Worm (Caenorhabditis elegans): ENCODE results near the gene C31E10.6.

Gene C31E10.6

ce11 chrX:13995803-13996388 lies at the start of gene C31E10.6, which contains the start of gene C31E10.5:
Gene C31E10.6 (plus strand): TSS chrX:13996338.
Gene C31E10.5 (minus strand): TSS chrX:13995834.
- TF ChIP-seq ama-1 (optimal IDR thresholded peaks at IDR 0.05) (no peak), daf-12 (tag; optimal IDR thresholded peaks at IDR 0.05) (no peak), nhr-43 (tag; optimal IDR thresholded peaks at IDR 0.05; ENCODE audit: poor library complexity, severe bottlenecking) (no peak), unc-62 (GFP tag; optimal IDR thresholded peaks at IDR 0.05) (no peak), eor-1 (tag; optimal IDR thresholded peaks at IDR 0.05) (no peak), fos-1 (tag; optimal IDR thresholded peaks at IDR 0.05) (no peak), mdl-1 (tag; optimal IDR thresholded peaks at IDR 0.05) (no peak), nhr-77 (tag; optimal IDR thresholded peaks at IDR 0.05) (no peak), ZK546.5 (tag; optimal IDR thresholded peaks at IDR 0.05) (no peak), egl-5 (tag; optimal IDR thresholded peaks at IDR 0.05) (no peak), elt-3 (tag; optimal IDR thresholded peaks at IDR 0.05) (no peak), nhr-11 (tag; optimal IDR thresholded peaks at IDR 0.05) (no peak), nhr-28 (tag; optimal IDR thresholded peaks at IDR 0.05) (no peak), mml-1 (tag; optimal IDR thresholded peaks at IDR 0.05) (no peak), zag-1 (tag; optimal IDR thresholded peaks at IDR 0.05) (no peak), lin-15B (tag; optimal IDR thresholded peaks at IDR 0.05) (peak; percentile 24), ztf-11 (tag; optimal IDR thresholded peaks at IDR 0.05) (no peak), lin-39 (tag; optimal IDR thresholded peaks at IDR 0.05) (peak; percentile 22), ceh-82 (tag; optimal IDR thresholded peaks at IDR 0.05) (no peak), elt-2 (tag; optimal IDR thresholded peaks at IDR 0.05) (peak; percentile 11), egl-27 (tag; optimal IDR thresholded peaks at IDR 0.05) (no peak), pqm-1 (tag; optimal IDR thresholded peaks at IDR 0.05) (no peak), ceh-28 (tag; optimal IDR thresholded peaks at IDR 0.05) (no peak), aly-2 (tag; optimal IDR thresholded peaks at IDR 0.05) (no peak), fkh-2 (tag; optimal IDR thresholded peaks at IDR 0.05) (no peak), fkh-10 (GFP tag; optimal IDR thresholded peaks at IDR 0.05) (no peak), nhr-67 (tag; optimal IDR thresholded peaks at IDR 0.05) (no peak), nhr-23 (tag; optimal IDR thresholded peaks at IDR 0.05) (peak; percentile 9), skn-1 (tag; optimal IDR thresholded peaks at IDR 0.05) (no peak), R02D3.7 (tag; optimal IDR thresholded peaks at IDR 0.05) (no peak), hmg-11 (tag; optimal IDR thresholded peaks at IDR 0.05) (peak; percentile 79), sea-2 (GFP tag; optimal IDR thresholded peaks at IDR 0.05) (no peak), ceh-9 (tag; optimal IDR thresholded peaks at IDR 0.05) (no peak), nfya-1 (tag; optimal IDR thresholded peaks at IDR 0.05; ENCODE audit: insufficient read depth) (no peak), elt-1 (tag; optimal IDR thresholded peaks at IDR 0.05) (no peak), snpc-4 (tag; optimal IDR thresholded peaks at IDR 0.05) (peak; percentile 10), nhr-237 (tag; optimal IDR thresholded peaks at IDR 0.05) (no peak), lsy-12 (tag; optimal IDR thresholded peaks at IDR 0.05) (no peak), tbx-2 (tag; optimal IDR thresholded peaks at IDR 0.05) (no peak), pha-4 (tag; optimal IDR thresholded peaks at IDR 0.05) (peak; percentile 66), nhr-76 (tag; optimal IDR thresholded peaks at IDR 0.05) (no peak), nhr-12 (tag; optimal IDR thresholded peaks at IDR 0.05) (no peak), unc-39 (tag; optimal IDR thresholded peaks at IDR 0.05) (no peak), nhr-25 (tag; optimal IDR thresholded peaks at IDR 0.05) (peak; percentile 31), jun-1 (tag; optimal IDR thresholded peaks at IDR 0.05) (no peak), ztf-4 (tag; optimal IDR thresholded peaks at IDR 0.05) (no peak), ceh-16 (tag; optimal IDR thresholded peaks at IDR 0.05) (no peak)

Measured in whole organism, L3 larva.